Worm (Caenorhabditis elegans) whole organism, mixed stage, embryonic: ENCODE data around the gene F35F10.14.

Experiments
- ceh-43 ChIP-seq: fragments of 200-800 bp; sonication (Bioruptor generic); optimal IDR thresholded peaks from 2 replicates; lab custom pipeline; 2018; ENCODE audit warnings: mild to moderate bottlenecking, missing genetic modification characterization, moderate library complexity, missing compliant biosample characterization
- ceh-83 ChIP-seq: fragments of 200-800 bp; sonication (Bioruptor generic); optimal IDR thresholded peaks from 2 replicates; lab custom pipeline; 2018; ENCODE audit warnings: mild to moderate bottlenecking, missing genetic modification characterization, missing compliant biosample characterization
- ces-1 ChIP-seq: fragments of 150-350 bp; optimal IDR thresholded peaks from 2 replicates; lab custom pipeline; 2014; ENCODE audit warnings: missing biosample characterization, missing genetic modification reagents, missing genetic modification characterization
- cnd-1 ChIP-seq: fragments of 200-800 bp; sonication (Bioruptor generic); optimal IDR thresholded peaks from 2 replicates; lab custom pipeline; 2018; ENCODE audit warnings: mild to moderate bottlenecking, missing genetic modification characterization, missing compliant biosample characterization
- elt-3 ChIP-seq: fragments of 150-350 bp; optimal IDR thresholded peaks from 2 replicates; lab custom pipeline; 2014; ENCODE audit warnings: missing biosample characterization, missing genetic modification characterization
- ham-2 ChIP-seq: fragments of 200-800 bp; sonication (Bioruptor generic); optimal IDR thresholded peaks from 2 replicates; lab custom pipeline; 2018; ENCODE audit warnings: mild to moderate bottlenecking, missing genetic modification characterization, missing compliant biosample characterization
- lin-32 ChIP-seq: fragments of 200-800 bp; sonication (Bioruptor generic); optimal IDR thresholded peaks from 2 replicates; lab custom pipeline; 2018; ENCODE audit warnings: mild to moderate bottlenecking, missing genetic modification characterization, missing compliant biosample characterization
- mep-1 ChIP-seq: fragments of 150-350 bp; optimal IDR thresholded peaks from 2 replicates; lab custom pipeline; 2017; ENCODE audit warnings: missing biosample characterization, missing genetic modification reagents, missing genetic modification characterization, inconsistent platforms
- mls-2 ChIP-seq: sonication (generic microtip); optimal IDR thresholded peaks from 2 replicates; lab custom pipeline; 2016; ENCODE audit warnings: mild to moderate bottlenecking, missing genetic modification characterization, moderate library complexity, missing compliant biosample characterization
- nhr-76 ChIP-seq: sonication (generic microtip); optimal IDR thresholded peaks from 2 replicates; lab custom pipeline; 2017; ENCODE audit warnings: missing biosample characterization, missing genetic modification characterization
- unc-39 ChIP-seq: fragments of 150-350 bp; optimal IDR thresholded peaks from 2 replicates; lab custom pipeline; 2014; ENCODE audit warnings: missing biosample characterization, missing genetic modification characterization
- unc-62 ChIP-seq: fragments of 150-350 bp; optimal IDR thresholded peaks from 2 replicates; lab custom pipeline; 2014; ENCODE audit warnings: missing biosample characterization, missing genetic modification reagents, missing genetic modification characterization
- zip-8 ChIP-seq: fragments of 150-350 bp; optimal IDR thresholded peaks from 2 replicates; lab custom pipeline; 2014; ENCODE audit warnings: missing biosample characterization, missing genetic modification characterization

ce11 chrV:3279138-3279537 is 40.8 kb downstream of the F35F10.14 start:
- no peak for TF ChIP-seq unc-39
- TF ChIP-seq ceh-83: no peak
- TF ChIP-seq cnd-1: no peak
- TF ChIP-seq ham-2 (GFP tag; lab: Kevin White, UChicago): no peak
- no peak for TF ChIP-seq mep-1 (tag; lab: Kevin White, UChicago)
- no peak for TF ChIP-seq ceh-43 (GFP tag; lab: Kevin White, UChicago)
- TF ChIP-seq mls-2 (tag; lab: Kevin White, UChicago): no peak
- TF ChIP-seq zip-8 (tag; lab: Kevin White, UChicago): no peak
- TF ChIP-seq unc-62: no peak
- TF ChIP-seq elt-3 (tag; lab: Kevin White, UChicago): no peak
- no peak for TF ChIP-seq lin-32 (GFP tag; lab: Kevin White, UChicago)
- no peak for TF ChIP-seq nhr-76 (tag; lab: Kevin White, UChicago)
- no peak for TF ChIP-seq ces-1 (GFP tag; lab: Kevin White, UChicago)
